Worm (Caenorhabditis elegans): ENCODE measurements around the gene W02A2.8.

DNA sequence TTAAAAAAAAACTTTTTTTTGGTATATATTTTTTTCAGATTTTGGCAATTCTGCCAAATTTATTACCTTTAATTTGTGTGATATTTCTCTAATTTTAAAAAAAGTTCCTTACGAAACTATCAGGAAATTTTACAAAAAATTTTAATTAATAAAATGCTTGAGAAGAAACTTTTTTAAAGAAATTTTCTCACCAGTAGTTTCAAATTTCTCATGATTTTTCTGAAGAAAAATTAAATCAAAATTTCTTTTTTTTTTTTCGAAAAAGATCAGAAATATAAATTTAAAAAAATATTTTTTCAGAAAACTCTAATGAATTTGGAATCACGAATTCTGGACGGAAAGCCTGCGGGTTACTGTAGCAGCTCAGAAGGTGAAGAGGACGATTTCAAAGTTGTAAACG, 19.3 kb upstream of the W02A2.8 start, which contains the start of gene mau-8:
- TF ChIP-seq hmbx-1 (tag; optimal IDR thresholded peaks at IDR 0.05) (no peak), hnd-1 (tag; optimal IDR thresholded peaks at IDR 0.05) (no peak), B0310.2 (tag; optimal IDR thresholded peaks at IDR 0.05) (no peak), ama-1 (optimal IDR thresholded peaks at IDR 0.05) (no peak), pes-1 (GFP tag; IDR thresholded peaks at IDR 0.05) (no peak), tbx-11 (GFP tag; IDR thresholded peaks at IDR 0.05) (no peak), F13C5.2 (tag; optimal IDR thresholded peaks at IDR 0.05) (no peak), ceh-13 (GFP tag; optimal IDR thresholded peaks at IDR 0.05) (no peak), ceh-36 (tag; optimal IDR thresholded peaks at IDR 0.05) (no peak), scrt-1 (GFP tag; IDR thresholded peaks at IDR 0.05) (no peak)

Measured in whole organism, early embryonic.